Worm (Caenorhabditis elegans) whole organism, L3 larva: ENCODE measurements around the gene F42A9.3.

Source experiments
- ceh-82 ChIP-seq: fragments of 150-350 bp; optimal IDR thresholded peaks from 2 replicates; lab custom pipeline; 2014; ENCODE audit warnings: missing biosample characterization, missing genetic modification characterization
- egl-27 ChIP-seq: sonication (generic microtip); optimal IDR thresholded peaks from 4 replicates; lab custom pipeline; 2017; ENCODE audit warnings: missing biosample characterization, missing genetic modification reagents, missing genetic modification characterization
- egl-5 ChIP-seq: fragments of 150-350 bp; optimal IDR thresholded peaks from 2 replicates; lab custom pipeline; 2017; ENCODE audit warnings: missing biosample characterization, missing genetic modification reagents, missing genetic modification characterization, inconsistent platforms
- fkh-2 ChIP-seq: fragments of 150-350 bp; optimal IDR thresholded peaks from 2 replicates; lab custom pipeline; 2014; ENCODE audit warnings: missing biosample characterization, missing genetic modification reagents, missing genetic modification characterization
- fos-1 ChIP-seq: fragments of 150-350 bp; optimal IDR thresholded peaks from 2 replicates; lab custom pipeline; 2014; ENCODE audit warnings: missing biosample characterization, missing genetic modification characterization
- lsy-12 ChIP-seq: sonication (generic microtip); optimal IDR thresholded peaks from 2 replicates; lab custom pipeline; 2016; ENCODE audit warnings: mild to moderate bottlenecking, missing genetic modification characterization, missing compliant biosample characterization
- pha-4 ChIP-seq: fragments of 150-350 bp; optimal IDR thresholded peaks from 2 replicates; lab custom pipeline; 2014; ENCODE audit warnings: missing biosample characterization, missing genetic modification reagents, missing genetic modification characterization
- tbx-2 ChIP-seq: sonication (generic microtip); optimal IDR thresholded peaks from 2 replicates; lab custom pipeline; 2016; ENCODE audit warnings: mild to moderate bottlenecking, missing genetic modification characterization, missing compliant biosample characterization
- zag-1 ChIP-seq: fragments of 150-350 bp; optimal IDR thresholded peaks from 2 replicates; lab custom pipeline; 2014; ENCODE audit warnings: missing biosample characterization, missing genetic modification characterization
- ztf-4 ChIP-seq: fragments of 150-350 bp; optimal IDR thresholded peaks from 2 replicates; lab custom pipeline; 2014; ENCODE audit warnings: missing biosample characterization, missing genetic modification characterization

DNA sequence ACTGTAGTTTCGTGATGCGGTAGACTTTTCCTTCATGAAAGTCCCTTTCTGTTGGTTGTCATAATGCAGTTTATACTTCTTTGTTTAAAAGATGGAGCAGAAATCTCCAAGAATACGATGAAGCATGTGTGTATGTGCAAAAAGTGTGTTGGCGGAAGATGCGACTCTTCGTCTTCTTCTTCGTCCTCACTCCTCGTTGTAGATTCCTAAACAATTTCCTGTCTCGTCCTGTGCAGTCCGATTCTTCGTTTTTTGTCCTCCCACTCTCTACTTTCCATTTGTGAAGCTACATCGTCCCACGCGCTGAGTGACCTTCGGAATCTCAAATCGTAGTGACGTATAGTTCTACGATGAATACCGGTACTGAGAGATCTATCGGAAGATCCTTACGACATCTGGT lies 11.2 kb downstream of the F42A9.3 start:
- no peak for TF ChIP-seq fos-1 (tag; lab: Kevin White, UChicago)
- no peak for TF ChIP-seq fkh-2
- no peak for TF ChIP-seq egl-27 (tag; lab: Kevin White, UChicago)
- TF ChIP-seq tbx-2 (tag; lab: Kevin White, UChicago): no peak
- no peak for TF ChIP-seq egl-5 (tag; lab: Kevin White, UChicago)
- no peak for TF ChIP-seq ceh-82
- no peak for TF ChIP-seq lsy-12 (tag; lab: Kevin White, UChicago)
- no peak for TF ChIP-seq ztf-4 (tag; lab: Kevin White, UChicago)
- no peak for TF ChIP-seq zag-1 (tag; lab: Kevin White, UChicago)
- no peak for TF ChIP-seq pha-4 (tag; lab: Kevin White, UChicago)
